Worm (Caenorhabditis elegans): ENCODE results near the gene srh-192.
"Not testable (repeated sequence)": the region's sequence is repeated elsewhere in the genome, so short reads cannot be mapped to it uniquely, and the experiment has no call there.

srh-192 gene

DNA sequence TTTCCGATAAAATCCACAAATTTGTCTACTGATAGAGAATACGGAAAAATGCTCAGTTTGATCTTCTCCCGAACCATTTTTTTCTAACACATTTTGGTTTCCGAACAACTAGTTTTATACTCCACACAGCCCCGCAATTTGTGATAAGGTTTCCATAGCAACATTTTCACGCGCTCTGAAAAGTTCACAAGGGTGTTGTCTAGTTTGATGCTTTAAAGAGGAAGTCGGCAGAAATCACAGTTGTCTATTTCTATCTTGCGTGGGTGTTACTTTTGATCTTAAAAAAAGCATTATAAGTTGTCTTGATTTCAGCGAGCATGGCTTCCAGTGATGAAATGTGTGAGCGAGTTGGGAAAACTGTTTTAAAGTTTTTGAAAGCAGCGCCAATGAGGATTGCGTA is 15.2 kb downstream of the srh-192 start, which contains the start of gene ZC132.3:
ZC132.3 (minus strand) TSS at position 101 of the 400 bp plus-strand sequence.
- TF ChIP-seq ztf-4 (tag; optimal IDR thresholded peaks at IDR 0.05) (no peak), jun-1 (tag; optimal IDR thresholded peaks at IDR 0.05) (no peak), ceh-28 (tag; optimal IDR thresholded peaks at IDR 0.05) (no peak), hmg-11 (tag; optimal IDR thresholded peaks at IDR 0.05) (no peak), zag-1 (tag; optimal IDR thresholded peaks at IDR 0.05) (no peak), lin-15B (tag; optimal IDR thresholded peaks at IDR 0.05) (no peak), pqm-1 (tag; optimal IDR thresholded peaks at IDR 0.05) (no peak), nfya-1 (tag; optimal IDR thresholded peaks at IDR 0.05; ENCODE audit: insufficient read depth) (no peak), fkh-10 (GFP tag; optimal IDR thresholded peaks at IDR 0.05) (no peak), nhr-76 (tag; optimal IDR thresholded peaks at IDR 0.05) (no peak), snpc-4 (tag; optimal IDR thresholded peaks at IDR 0.05) (no peak), ZK546.5 (tag; optimal IDR thresholded peaks at IDR 0.05) (no peak), nhr-12 (tag; optimal IDR thresholded peaks at IDR 0.05) (no peak), elt-1 (tag; optimal IDR thresholded peaks at IDR 0.05) (no peak)

DNA sequence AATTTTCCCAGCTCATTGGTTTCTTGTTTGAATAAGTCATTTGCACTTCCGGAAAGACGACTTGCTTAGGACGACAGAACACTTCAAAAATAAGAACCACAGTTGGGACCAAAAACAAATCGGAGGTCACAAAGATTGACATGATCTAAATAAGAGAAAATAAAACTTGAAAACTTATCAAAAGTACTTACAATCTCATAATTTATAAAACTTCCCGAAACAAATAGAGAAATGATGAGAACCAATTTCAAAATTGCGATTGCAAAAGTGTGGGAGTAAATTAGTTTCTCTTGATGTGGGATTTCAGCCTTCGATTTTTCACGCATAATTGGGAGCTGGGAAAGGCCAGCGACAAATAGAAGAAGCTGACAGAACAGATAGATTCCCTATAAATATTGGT is 16.4 kb downstream of the srh-192 start, which contains the start of gene ZC132.11:
ZC132.11 (minus strand) TSS at position 101 of the 400 bp plus-strand sequence.
- TF ChIP-seq egl-5 (tag; optimal IDR thresholded peaks at IDR 0.05) (no peak), nhr-11 (tag; optimal IDR thresholded peaks at IDR 0.05) (no peak), egl-27 (tag; optimal IDR thresholded peaks at IDR 0.05) (no peak), eor-1 (tag; optimal IDR thresholded peaks at IDR 0.05) (no peak), sea-2 (GFP tag; optimal IDR thresholded peaks at IDR 0.05) (no peak), fkh-10 (GFP tag; optimal IDR thresholded peaks at IDR 0.05) (no peak), ceh-16 (tag; optimal IDR thresholded peaks at IDR 0.05) (no peak), elt-1 (tag; optimal IDR thresholded peaks at IDR 0.05) (no peak)

DNA sequence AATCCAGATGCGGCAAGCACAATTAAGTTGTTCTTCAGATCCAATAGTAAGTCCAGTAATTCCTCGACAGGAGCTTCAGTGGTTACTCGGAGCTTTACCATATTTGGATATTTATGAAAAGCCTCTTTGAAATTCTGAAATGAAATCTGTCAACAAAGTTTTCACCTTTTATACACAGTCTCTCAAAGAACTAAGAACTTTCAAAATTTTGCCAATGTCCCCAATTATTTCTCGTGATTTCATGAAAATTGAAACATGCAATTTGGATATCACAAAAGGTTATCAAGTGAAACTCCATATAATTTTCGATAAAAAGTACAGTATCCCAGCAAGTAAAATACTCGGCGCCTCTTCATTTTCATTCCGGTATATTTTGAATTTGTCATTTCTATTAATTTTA is 19.0 kb downstream of the srh-192 start, which contains the start of gene F47D2.11:
F47D2.11 (minus strand) TSS at position 101 of the 400 bp plus-strand sequence.
- TF ChIP-seq pha-4 (tag; optimal IDR thresholded peaks at IDR 0.05) (no peak), hmg-11 (tag; optimal IDR thresholded peaks at IDR 0.05) (no peak), elt-2 (tag; optimal IDR thresholded peaks at IDR 0.05) (no peak), nhr-76 (tag; optimal IDR thresholded peaks at IDR 0.05) (no peak), mml-1 (tag; optimal IDR thresholded peaks at IDR 0.05) (no peak), ceh-28 (tag; optimal IDR thresholded peaks at IDR 0.05) (no peak), zag-1 (tag; optimal IDR thresholded peaks at IDR 0.05) (no peak), eor-1 (tag; optimal IDR thresholded peaks at IDR 0.05) (no peak), mdl-1 (tag; optimal IDR thresholded peaks at IDR 0.05) (no peak), fkh-2 (tag; optimal IDR thresholded peaks at IDR 0.05) (no peak), ceh-9 (tag; optimal IDR thresholded peaks at IDR 0.05) (no peak), aly-2 (tag; optimal IDR thresholded peaks at IDR 0.05) (no peak), ceh-16 (tag; optimal IDR thresholded peaks at IDR 0.05) (no peak), jun-1 (tag; optimal IDR thresholded peaks at IDR 0.05) (no peak), daf-12 (tag; optimal IDR thresholded peaks at IDR 0.05) (no peak), nhr-43 (tag; optimal IDR thresholded peaks at IDR 0.05; ENCODE audit: poor library complexity, severe bottlenecking) (no peak), nfya-1 (tag; optimal IDR thresholded peaks at IDR 0.05; ENCODE audit: insufficient read depth) (no peak), unc-39 (tag; optimal IDR thresholded peaks at IDR 0.05) (no peak)

DNA sequence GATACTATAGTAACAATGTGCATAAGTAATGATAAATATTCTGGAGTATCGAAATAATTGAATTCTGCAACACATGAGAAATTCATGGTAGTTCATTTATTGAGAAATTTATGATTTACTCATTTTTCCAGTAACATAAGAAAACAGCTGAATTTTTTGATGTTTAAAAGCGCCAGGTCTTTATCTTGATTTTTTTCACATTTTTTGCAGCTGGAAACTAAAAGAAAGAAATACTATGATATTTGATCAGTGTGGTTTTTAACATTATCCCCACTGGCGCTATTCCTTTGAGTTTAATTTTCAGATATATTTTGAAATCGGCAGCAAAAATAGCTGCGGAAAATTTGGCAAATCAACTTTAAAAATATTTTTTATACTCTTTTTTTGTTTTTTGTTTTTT is 21.5 kb downstream of the srh-192 start, which contains the start of gene srh-194:
srh-194 (minus strand) TSS at position 101 of the 400 bp plus-strand sequence.
- TF ChIP-seq nhr-11, snpc-4, nhr-25 (tag; optimal IDR thresholded peaks at IDR 0.05): not testable (repeated sequence)

DNA sequence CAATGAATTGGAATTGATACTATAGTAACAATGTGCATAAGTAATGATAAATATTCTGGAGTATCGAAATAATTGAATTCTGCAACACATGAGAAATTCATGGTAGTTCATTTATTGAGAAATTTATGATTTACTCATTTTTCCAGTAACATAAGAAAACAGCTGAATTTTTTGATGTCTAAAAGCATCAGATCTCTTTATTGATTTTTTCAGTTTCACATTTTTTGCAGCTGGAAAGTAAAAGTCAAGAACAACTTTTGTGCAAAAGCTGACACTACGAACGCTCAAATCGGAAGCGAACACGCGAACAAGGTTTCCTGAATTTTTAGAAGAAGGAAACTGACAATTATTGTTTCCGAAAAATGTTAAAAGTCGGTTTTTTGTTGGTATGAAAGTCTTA is 24.9 kb downstream of the srh-192 start, which contains the start of gene srh-193:
srh-193 (minus strand) TSS at position 101 of the 400 bp plus-strand sequence.
- TF ChIP-seq unc-62 (GFP tag; optimal IDR thresholded peaks at IDR 0.05); sea-2 (GFP tag; optimal IDR thresholded peaks at IDR 0.05); nhr-11 (tag; optimal IDR thresholded peaks at IDR 0.05): not testable (repeated sequence)

DNA sequence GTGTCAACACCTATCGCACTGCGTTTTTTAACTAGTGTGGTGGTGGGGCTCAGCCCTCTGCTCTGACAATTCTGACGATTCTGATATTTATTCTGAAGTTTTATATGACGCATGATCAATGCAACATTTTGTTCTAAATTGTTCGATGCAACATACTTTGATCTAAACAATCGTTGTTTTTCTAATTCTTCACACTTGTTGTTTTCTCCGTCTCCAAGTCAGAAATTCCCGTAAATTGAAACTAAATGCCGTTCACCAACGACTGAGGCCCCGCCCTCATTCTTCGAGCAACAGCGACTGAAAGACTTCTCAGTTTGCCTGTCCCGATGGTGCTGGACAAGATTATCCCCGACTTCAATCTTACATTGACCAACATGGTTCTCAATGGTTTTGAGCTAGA is 30.2 kb downstream of the srh-192 start, which contains the start of gene srt-19:
srt-19 (plus strand) TSS at position 301 of the 400 bp plus-strand sequence.
- not testable (repeated sequence) for TF ChIP-seq nhr-23, ceh-9, elt-3 (tag; optimal IDR thresholded peaks at IDR 0.05)

Data from whole organism, L3 larva.